Fruit fly (Drosophila melanogaster) whole organism, embryonic: ENCODE measurements around the gene mRpS26.
A peak's percentile ranks its signal among the peaks of the same experiment; 100 is the strongest.

ENCODE experiments used
- Antp ChIP-seq: fragments of 200-800 bp; sonication (Bioruptor generic); optimal IDR thresholded peaks from 3 replicates; lab custom pipeline; 2016; ENCODE audit warnings: missing biosample characterization, missing genetic modification characterization
- CG11504 ChIP-seq: fragments of 200-800 bp; sonication (Bioruptor generic); optimal IDR thresholded peaks from 3 replicates; lab custom pipeline; 2019; ENCODE audit warnings: missing biosample characterization, mild to moderate bottlenecking, missing genetic modification characterization, moderate library complexity
- CG14014 ChIP-seq: fragments of 200-800 bp; sonication (Bioruptor generic); IDR thresholded peaks from 2 replicates; pipeline ENCODE4 v1.3.6; 2022; ENCODE audit warnings: missing biosample characterization, missing genetic modification characterization
- CG1602 ChIP-seq: fragments of 200-800 bp; sonication (Bioruptor generic); optimal IDR thresholded peaks from 3 replicates; lab custom pipeline; 2016; ENCODE audit warnings: missing biosample characterization, missing genetic modification characterization
- CG1792 ChIP-seq: fragments of 200-800 bp; sonication (Bioruptor generic); optimal IDR thresholded peaks from 2 replicates; lab custom pipeline; 2016; ENCODE audit warnings: missing biosample characterization, missing genetic modification characterization
- CG18476 ChIP-seq: fragments of 200-800 bp; sonication (Bioruptor generic); optimal IDR thresholded peaks from 2 replicates; lab custom pipeline; 2016; ENCODE audit warnings: missing biosample characterization, mild to moderate bottlenecking, missing genetic modification characterization
- CG8765 ChIP-seq: fragments of 200-800 bp; sonication (Bioruptor generic); IDR thresholded peaks from 2 replicates; pipeline ENCODE4 v1.3.6; 2022; ENCODE audit warnings: missing biosample characterization, missing genetic modification characterization
- CG9727 ChIP-seq: fragments of 200-800 bp; sonication (Bioruptor generic); optimal IDR thresholded peaks from 3 replicates; lab custom pipeline; 2017; ENCODE audit warnings: missing biosample characterization, mild to moderate bottlenecking, missing genetic modification characterization
- D19B ChIP-seq: fragments of 200-800 bp; sonication (Bioruptor generic); optimal IDR thresholded peaks from 2 replicates; lab custom pipeline; 2017; ENCODE audit warnings: missing biosample characterization, mild to moderate bottlenecking, missing genetic modification characterization
- chinmo ChIP-seq: fragments of 200-800 bp; sonication (Bioruptor generic); IDR thresholded peaks from 4 replicates; pipeline ENCODE4 v1.3.6; 2022; ENCODE audit warnings: missing biosample characterization, missing genetic modification characterization; ENCODE audit not compliant: partially characterized antibody
- emc ChIP-seq: fragments of 200-800 bp; sonication (Bioruptor generic); optimal IDR thresholded peaks from 2 replicates; lab custom pipeline; 2016; ENCODE audit warnings: missing biosample characterization, missing genetic modification characterization
- ftz-f1 ChIP-seq: fragments of 200-800 bp; sonication (Bioruptor generic); optimal IDR thresholded peaks from 2 replicates; lab custom pipeline; 2016; ENCODE audit warnings: missing biosample characterization, missing genetic modification characterization
- sr ChIP-seq: fragments of 200-800 bp; sonication (Bioruptor generic); IDR thresholded peaks from 3 replicates; pipeline ENCODE4 v1.3.6; 2022; ENCODE audit warnings: missing biosample characterization, missing genetic modification characterization
- yki ChIP-seq: fragments of >200 bp; optimal IDR thresholded peaks from 3 replicates; lab custom pipeline; 2018

- TF ChIP-seq CG9727 (GFP tag; lab: Kevin White, UChicago) (no peak), yki (lab: Kevin White, UChicago) (no peak), chinmo (GFP tag; lab: Robert Waterston, UW) (no peak), sr (GFP tag; lab: Robert Waterston, UW) (no peak), CG1602 (GFP tag; lab: Kevin White, UChicago) (no peak), CG14014 (no peak), D19B (GFP tag; lab: Kevin White, UChicago) (no peak), CG8765 (GFP tag; lab: Robert Waterston, UW) (no peak), ftz-f1 (GFP tag; lab: Kevin White, UChicago) (no peak), emc (GFP tag; lab: Kevin White, UChicago) (no peak), CG1792 (no peak), Antp (GFP tag; lab: Kevin White, UChicago) (no peak), CG18476 (GFP tag; lab: Kevin White, UChicago) (no peak), CG11504 (tag; lab: Kevin White, UChicago) (peak; percentile 6)
Measured at dm6 chr3L:18096726-18097125, 9.7 kb upstream of the mRpS26 start.
